Fruit fly (Drosophila melanogaster) whole organism, prepupa: ENCODE measurements around the gene mrn.
A peak's percentile ranks its signal among the peaks of the same experiment; 100 is the strongest.

Experiments
- Blimp-1 ChIP-seq: fragments of 200-800 bp; sonication (Bioruptor generic); optimal IDR thresholded peaks from 3 replicates; lab custom pipeline; 2017; ENCODE audit warnings: missing biosample characterization, missing genetic modification characterization, mild to moderate bottlenecking, moderate library complexity, missing genetic modification reagents
- CG11294 ChIP-seq: fragments of 200-800 bp; sonication (Bioruptor generic); IDR thresholded peaks from 2 replicates; pipeline ENCODE4 v1.3.6; 2022; ENCODE audit warnings: missing biosample characterization, missing genetic modification characterization
- CG11762 ChIP-seq: fragments of 200-800 bp; sonication (Bioruptor generic); optimal IDR thresholded peaks from 3 replicates; lab custom pipeline; 2016; ENCODE audit warnings: missing biosample characterization, missing genetic modification characterization; ENCODE audit not compliant: insufficient read depth
- CG11902 ChIP-seq: fragments of 200-800 bp; sonication (Bioruptor generic); optimal IDR thresholded peaks from 3 replicates; lab custom pipeline; 2016; ENCODE audit warnings: missing biosample characterization, missing genetic modification characterization
- CG1621 ChIP-seq: fragments of 200-800 bp; sonication (Bioruptor generic); optimal IDR thresholded peaks from 3 replicates; lab custom pipeline; 2018; ENCODE audit warnings: missing biosample characterization, mild to moderate bottlenecking, missing genetic modification characterization
- CG16779 ChIP-seq: fragments of 200-800 bp; sonication (Bioruptor generic); optimal IDR thresholded peaks from 3 replicates; lab custom pipeline; 2017; ENCODE audit warnings: missing biosample characterization, mild to moderate bottlenecking, missing genetic modification characterization
- CG3032 ChIP-seq: fragments of 200-800 bp; optimal IDR thresholded peaks from 2 replicates; lab custom pipeline; 2019; ENCODE audit warnings: missing biosample characterization, mild to moderate bottlenecking, missing genetic modification characterization, moderate library complexity
- CG32006 ChIP-seq: fragments of 200-800 bp; sonication (Bioruptor generic); optimal IDR thresholded peaks from 3 replicates; lab custom pipeline; 2017; ENCODE audit warnings: missing biosample characterization, mild to moderate bottlenecking, missing genetic modification characterization
- CG3919 ChIP-seq: fragments of 200-800 bp; sonication (Bioruptor generic); optimal IDR thresholded peaks from 3 replicates; lab custom pipeline; 2016; ENCODE audit warnings: missing biosample characterization, missing genetic modification characterization
- CG6163 ChIP-seq: fragments of 200-800 bp; sonication (Bioruptor generic); IDR thresholded peaks from 3 replicates; pipeline ENCODE4 v1.3.6; 2022; ENCODE audit warnings: missing biosample characterization, missing genetic modification characterization
- CG6276 ChIP-seq: fragments of 200-800 bp; sonication (Bioruptor generic); optimal IDR thresholded peaks from 2 replicates; lab custom pipeline; 2017; ENCODE audit warnings: missing biosample characterization, mild to moderate bottlenecking, missing genetic modification characterization
- CG6808 ChIP-seq: fragments of 200-800 bp; sonication (Bioruptor generic); optimal IDR thresholded peaks from 3 replicates; lab custom pipeline; 2017; ENCODE audit warnings: missing biosample characterization, missing genetic modification characterization, mild to moderate bottlenecking, moderate library complexity, missing genetic modification reagents
- CG6854 ChIP-seq: fragments of 200-800 bp; sonication (Bioruptor generic); optimal IDR thresholded peaks from 2 replicates; lab custom pipeline; 2017; ENCODE audit warnings: missing biosample characterization, mild to moderate bottlenecking, missing genetic modification characterization
- CG7368 ChIP-seq: fragments of 200-800 bp; sonication (Bioruptor generic); optimal IDR thresholded peaks from 3 replicates; lab custom pipeline; 2016; ENCODE audit warnings: missing biosample characterization, missing genetic modification characterization
- CG8119 ChIP-seq: fragments of 200-800 bp; sonication (Bioruptor generic); IDR thresholded peaks from 3 replicates; pipeline ENCODE4 v1.3.6; 2022; ENCODE audit warnings: missing biosample characterization, missing genetic modification characterization
- CG8319 ChIP-seq: fragments of 200-800 bp; sonication (Bioruptor generic); optimal IDR thresholded peaks from 3 replicates; lab custom pipeline; 2016; ENCODE audit warnings: missing biosample characterization, missing genetic modification characterization
- CG8632 ChIP-seq: fragments of 200-800 bp; sonication (Bioruptor generic); optimal IDR thresholded peaks from 3 replicates; lab custom pipeline; 2016; ENCODE audit warnings: missing biosample characterization, missing genetic modification characterization
- CG9139 ChIP-seq: fragments of 200-800 bp; sonication (Bioruptor generic); optimal IDR thresholded peaks from 3 replicates; lab custom pipeline; 2017; ENCODE audit warnings: missing biosample characterization, mild to moderate bottlenecking, missing genetic modification characterization
- Eip75B ChIP-seq: fragments of 200-800 bp; sonication (Bioruptor generic); optimal IDR thresholded peaks from 3 replicates; lab custom pipeline; 2016; ENCODE audit warnings: missing biosample characterization, missing genetic modification characterization
- Eip78C ChIP-seq: fragments of 200-800 bp; sonication (Bioruptor generic); peaks from one replicate; lab custom pipeline; 2016; ENCODE audit warnings: missing biosample characterization, missing genetic modification characterization
- Ets96B ChIP-seq: fragments of 200-800 bp; optimal IDR thresholded peaks from 2 replicates; lab custom pipeline; 2019; ENCODE audit warnings: missing biosample characterization, mild to moderate bottlenecking, missing genetic modification characterization, moderate library complexity
- Gug ChIP-seq: fragments of 200-800 bp; sonication (Bioruptor generic); IDR thresholded peaks from 2 replicates; pipeline ENCODE4 v1.3.6; 2022; ENCODE audit warnings: missing biosample characterization, missing genetic modification characterization
- Hr38 ChIP-seq: sonication (Bioruptor generic); optimal IDR thresholded peaks from 2 replicates; lab custom pipeline; 2016; ENCODE audit warnings: missing biosample characterization, missing genetic modification characterization
- Hr39 ChIP-seq: fragments of 200-800 bp; sonication (Bioruptor generic); optimal IDR thresholded peaks from 2 replicates; lab custom pipeline; 2016; ENCODE audit warnings: missing biosample characterization, missing genetic modification characterization
- Hr4 ChIP-seq: fragments of 200-800 bp; sonication (Bioruptor generic); optimal IDR thresholded peaks from 3 replicates; lab custom pipeline; 2016; ENCODE audit warnings: missing biosample characterization, missing genetic modification characterization
- Lpt ChIP-seq: fragments of 200-800 bp; sonication (Bioruptor generic); optimal IDR thresholded peaks from 3 replicates; lab custom pipeline; 2016; ENCODE audit warnings: missing biosample characterization, missing genetic modification characterization
- Met ChIP-seq: fragments of 200-800 bp; sonication (Bioruptor generic); optimal IDR thresholded peaks from 3 replicates; lab custom pipeline; 2016; ENCODE audit warnings: missing biosample characterization, missing genetic modification characterization
- OdsH ChIP-seq: fragments of 200-800 bp; sonication (Bioruptor generic); optimal IDR thresholded peaks from 3 replicates; lab custom pipeline; 2016; ENCODE audit warnings: missing biosample characterization, missing genetic modification characterization
- Smox ChIP-seq: fragments of 200-800 bp; sonication (Bioruptor generic); optimal IDR thresholded peaks from 3 replicates; lab custom pipeline; 2016; ENCODE audit warnings: missing biosample characterization, missing genetic modification characterization
- Sox102F ChIP-seq: fragments of 200-800 bp; sonication (Bioruptor generic); optimal IDR thresholded peaks from 2 replicates; lab custom pipeline; 2016; ENCODE audit warnings: missing biosample characterization, mild to moderate bottlenecking, missing genetic modification characterization
- achi ChIP-seq: fragments of 200-800 bp; sonication (Bioruptor generic); optimal IDR thresholded peaks from 3 replicates; lab custom pipeline; 2016; ENCODE audit warnings: missing biosample characterization, missing genetic modification characterization
- acj6 ChIP-seq: fragments of 200-800 bp; sonication (Bioruptor generic); optimal IDR thresholded peaks from 3 replicates; lab custom pipeline; 2016; ENCODE audit warnings: missing biosample characterization, missing genetic modification characterization
- cyc ChIP-seq: fragments of 200-800 bp; sonication (Bioruptor generic); optimal IDR thresholded peaks from 3 replicates; lab custom pipeline; 2016; ENCODE audit warnings: missing biosample characterization, missing genetic modification characterization
- dac ChIP-seq: fragments of 200-800 bp; sonication (Bioruptor generic); optimal IDR thresholded peaks from 2 replicates; lab custom pipeline; 2017; ENCODE audit warnings: missing biosample characterization, mild to moderate bottlenecking, missing genetic modification characterization
- eg ChIP-seq: fragments of 200-800 bp; sonication (Bioruptor generic); IDR thresholded peaks from 3 replicates; pipeline ENCODE4 v1.3.6; 2022; ENCODE audit warnings: missing biosample characterization, missing genetic modification characterization
- esn ChIP-seq: fragments of 200-800 bp; sonication (Bioruptor generic); optimal IDR thresholded peaks from 2 replicates; lab custom pipeline; 2016; ENCODE audit warnings: missing biosample characterization, mild to moderate bottlenecking, missing genetic modification characterization, moderate library complexity
- fd59A ChIP-seq: fragments of 200-800 bp; sonication (Bioruptor generic); optimal IDR thresholded peaks from 2 replicates; lab custom pipeline; 2017; ENCODE audit warnings: missing biosample characterization, mild to moderate bottlenecking, missing genetic modification characterization, missing genetic modification reagents
- fd85E ChIP-seq: fragments of 200-800 bp; sonication (Bioruptor generic); optimal IDR thresholded peaks from 3 replicates; lab custom pipeline; 2016; ENCODE audit warnings: missing biosample characterization, missing genetic modification characterization
- lz ChIP-seq: fragments of 200-800 bp; sonication (Bioruptor generic); optimal IDR thresholded peaks from 3 replicates; lab custom pipeline; 2016; ENCODE audit warnings: missing biosample characterization, missing genetic modification characterization
- salr ChIP-seq, 2 experiments: fragments of 200-800 bp; sonication (Bioruptor generic); optimal IDR thresholded peaks; 3 replicates each; lab custom pipeline; 2016 to 2018; ENCODE audit warnings: missing biosample characterization in 2 of 2, missing genetic modification characterization in 2 of 2, mild to moderate bottlenecking in 1 of 2
- ss ChIP-seq, 2 experiments: fragments of 200-800 bp; sonication (Bioruptor generic); optimal IDR thresholded peaks; 2 replicates in 1 of 2; 3 replicates in 1 of 2; lab custom pipeline; 2017 to 2018; ENCODE audit warnings: mild to moderate bottlenecking in 2 of 2, missing biosample characterization in 2 of 2, missing genetic modification characterization in 2 of 2, moderate library complexity in 1 of 2
- svp ChIP-seq: fragments of 200-800 bp; sonication (Bioruptor generic); peaks from one replicate; lab custom pipeline; 2016; ENCODE audit warnings: missing biosample characterization, missing genetic modification characterization
- topi ChIP-seq: fragments of 200-800 bp; sonication (Bioruptor generic); optimal IDR thresholded peaks from 3 replicates; lab custom pipeline; 2016; ENCODE audit warnings: missing biosample characterization, missing genetic modification characterization

mrn gene

dm6 chr3L:15590803-15591597, 10.7 kb upstream of the mrn start (continued):
- TF ChIP-seq ss (GFP tag; optimal IDR thresholded peaks at IDR 0.05; lab: Kevin White, UChicago) (no peak), Hr39 (no peak), eg (GFP tag; lab: Robert Waterston, UW) (peak; percentile 52; the same call in 2 of the 3 replicates), Hr4 (GFP tag; lab: Kevin White, UChicago) (peak; percentile 18), CG8119 (peak; percentile 18; the same call in 1 of the 3 replicates), CG6808 (GFP tag; lab: Kevin White, UChicago) (no peak), CG16779 (tag; lab: Kevin White, UChicago) (no peak), OdsH (GFP tag; lab: Kevin White, UChicago) (peak; percentile 3), CG1621 (tag; lab: Kevin White, UChicago) (no peak), Met (no peak), CG6163 (GFP tag; lab: Robert Waterston, UW) (no peak), CG8319 (GFP tag; lab: Kevin White, UChicago) (no peak), Ets96B (no peak), acj6 (GFP tag; lab: Kevin White, UChicago) (peak; percentile 9), achi (no peak), fd59A (GFP tag; lab: Kevin White, UChicago) (peak; percentile 2)

- TF ChIP-seq Met, result no peak
- TF ChIP-seq CG11294 (GFP tag; lab: Robert Waterston, UW), result no peak
- no peak for TF ChIP-seq CG6854
- peak; percentile 32 for TF ChIP-seq CG32006 (GFP tag; lab: Kevin White, UChicago)
- TF ChIP-seq Hr38, result no peak
- no peak for TF ChIP-seq CG9139 (GFP tag; lab: Kevin White, UChicago)
- no peak for TF ChIP-seq CG6808 (GFP tag; lab: Kevin White, UChicago)
- peak; percentile 21 for TF ChIP-seq OdsH (GFP tag; lab: Kevin White, UChicago)
- no peak for TF ChIP-seq svp (GFP tag; lab: Kevin White, UChicago)
- no peak for TF ChIP-seq topi
- no peak for TF ChIP-seq CG1621 (tag; lab: Kevin White, UChicago)
- no peak for TF ChIP-seq dac (GFP tag; lab: Kevin White, UChicago)
- peak; percentile 25; the same call in 1 of the 3 replicates for TF ChIP-seq CG6163 (GFP tag; lab: Robert Waterston, UW)
- peak; percentile 3 for TF ChIP-seq Hr4 (GFP tag; lab: Kevin White, UChicago)
- no peak for TF ChIP-seq CG3919
- no peak for TF ChIP-seq Gug
- no peak for TF ChIP-seq CG11762 (GFP tag; lab: Kevin White, UChicago)
- peak; percentile 32; the same call in 1 of the 3 replicates for TF ChIP-seq eg (GFP tag; lab: Robert Waterston, UW)
- no peak for TF ChIP-seq Blimp-1 (GFP tag; lab: Kevin White, UChicago)
Observed at dm6 chr3L:15589746-15590145, 9.4 kb upstream of the mrn start.

- TF ChIP-seq Sox102F (peak; percentile 22), Blimp-1 (GFP tag; lab: Kevin White, UChicago) (no peak), lz (GFP tag; lab: Kevin White, UChicago) (peak; percentile 15), CG11294 (GFP tag; lab: Robert Waterston, UW) (no peak), CG11902 (GFP tag; lab: Kevin White, UChicago) (no peak), fd85E (GFP tag; lab: Kevin White, UChicago) (peak; percentile 17), Eip75B (GFP tag; lab: Kevin White, UChicago) (no peak), Ets96B (peak; percentile 16), Lpt (no peak), ss (GFP tag; optimal IDR thresholded peaks at IDR 0.05; lab: Kevin White, UChicago) (peak in 1 of 2 experiments; percentile 58), CG3032 (tag; lab: Kevin White, UChicago) (peak; percentile 50), acj6 (GFP tag; lab: Kevin White, UChicago) (no peak), CG6854 (peak; percentile 77), CG6163 (GFP tag; lab: Robert Waterston, UW) (peak; percentile 78; the same call in 2 of the 3 replicates), CG8632 (no peak), CG16779 (tag; lab: Kevin White, UChicago) (peak; percentile 54), CG9139 (GFP tag; lab: Kevin White, UChicago) (no peak), Smox (no peak), CG6808 (GFP tag; lab: Kevin White, UChicago) (peak; percentile 9), salr (GFP tag; optimal IDR thresholded peaks at IDR 0.05; lab: Kevin White, UChicago) (peak in 1 of 2 experiments; percentile 13), achi (no peak), CG6276 (GFP tag; lab: Kevin White, UChicago) (no peak), eg (GFP tag; lab: Robert Waterston, UW) (peak; percentile 55; the same call in 2 of the 3 replicates), esn (GFP tag; lab: Kevin White, UChicago) (peak; percentile 19), CG8119 (peak; percentile 75), CG1621 (tag; lab: Kevin White, UChicago) (peak; percentile 8), Eip78C (GFP tag; lab: Kevin White, UChicago) (peak; percentile 67), cyc (GFP tag; lab: Kevin White, UChicago) (peak; percentile 16), CG7368 (GFP tag; lab: Kevin White, UChicago) (no peak)
Observed at dm6 chr3L:15588514-15589138, 8.3 kb upstream of the mrn start, which contains the start of gene RhoGAP71E. RhoGAP71E (plus strand) TSS chr3L:15588860.
